Worm (Caenorhabditis elegans) whole organism, L4 larva: ENCODE results near the gene F31E3.2.

Experiments
- F10B5.3 ChIP-seq: sonication (generic microtip); optimal IDR thresholded peaks from 2 replicates; lab custom pipeline; 2016; ENCODE audit warnings: mild to moderate bottlenecking, missing genetic modification characterization, missing compliant biosample characterization
- F37D6.2 ChIP-seq: sonication (generic microtip); optimal IDR thresholded peaks from 2 replicates; lab custom pipeline; 2016; ENCODE audit warnings: mild to moderate bottlenecking, missing genetic modification characterization, missing compliant biosample characterization
- F44E2.7 ChIP-seq: fragments of 200-800 bp; sonication (Bioruptor generic); IDR thresholded peaks from 2 replicates; pipeline ENCODE4 v2.1.2; 2022; ENCODE audit warnings: missing genetic modification characterization, missing compliant biosample characterization
- Y75B8A.6 ChIP-seq: fragments of 200-800 bp; sonication (Bioruptor generic); IDR thresholded peaks from 2 replicates; pipeline ENCODE4 v1.3.6; 2022; ENCODE audit warnings: missing genetic modification reagents, missing genetic modification characterization, missing compliant biosample characterization
- ZK337.2 ChIP-seq: fragments of 200-800 bp; sonication (Bioruptor generic); IDR thresholded peaks from 2 replicates; pipeline ENCODE4 v1.3.6; 2022; ENCODE audit warnings: missing genetic modification reagents, missing genetic modification characterization, missing compliant biosample characterization
- aha-1 ChIP-seq: fragments of 150-350 bp; peaks from one replicate; lab custom pipeline; 2014; ENCODE audit warnings: missing biosample characterization, missing genetic modification characterization
- arid-1 ChIP-seq: fragments of 200-800 bp; sonication (Bioruptor generic); conservative IDR thresholded peaks from 2 replicates; pipeline ENCODE4 v1.3.6; 2022; ENCODE audit warnings: missing genetic modification reagents, missing genetic modification characterization, missing compliant biosample characterization
- ceh-20 ChIP-seq: fragments of 200-800 bp; sonication (Bioruptor generic); IDR thresholded peaks from 2 replicates; pipeline ENCODE4 v1.3.6; 2022; ENCODE audit warnings: missing genetic modification reagents, missing genetic modification characterization, missing compliant biosample characterization
- ceh-32 ChIP-seq: sonication (generic microtip); optimal IDR thresholded peaks from 2 replicates; lab custom pipeline; 2016; ENCODE audit warnings: mild to moderate bottlenecking, missing genetic modification characterization, missing compliant biosample characterization; ENCODE audit not compliant: poor library complexity
- ceh-82 ChIP-seq: sonication (generic microtip); optimal IDR thresholded peaks from 2 replicates; lab custom pipeline; 2017; ENCODE audit warnings: missing biosample characterization, missing genetic modification characterization
- cey-2 ChIP-seq: sonication (generic microtip); optimal IDR thresholded peaks from 3 replicates; lab custom pipeline; 2017; ENCODE audit warnings: missing genetic modification characterization, mild to moderate bottlenecking, missing compliant biosample characterization, antibody characterized with exemption, borderline replicate concordance; ENCODE audit not compliant: insufficient read depth
- daf-16 ChIP-seq, 3 experiments: sonication (generic microtip); optimal IDR thresholded peaks; 2 replicates each; lab custom pipeline; 2016 to 2017; ENCODE audit warnings: missing genetic modification characterization in 3 of 3, missing genetic modification reagents in 3 of 3, mild to moderate bottlenecking in 2 of 3, missing compliant biosample characterization in 2 of 3, missing biosample characterization in 1 of 3, moderate library complexity in 1 of 3
- daf-19 ChIP-seq: fragments of 200-800 bp; sonication (Bioruptor generic); conservative IDR thresholded peaks from 2 replicates; pipeline ENCODE4 v1.3.6; 2022; ENCODE audit warnings: missing genetic modification characterization, missing compliant biosample characterization
- dmd-6 ChIP-seq: fragments of 200-800 bp; sonication (Bioruptor generic); IDR thresholded peaks from 2 replicates; pipeline ENCODE4 v1.3.6; 2022; ENCODE audit warnings: missing genetic modification reagents, missing genetic modification characterization, missing compliant biosample characterization
- dmd-8 ChIP-seq: fragments of 200-800 bp; sonication (Bioruptor generic); IDR thresholded peaks from 2 replicates; pipeline ENCODE4 v1.3.6; 2022; ENCODE audit warnings: missing genetic modification characterization, missing compliant biosample characterization
- dpl-1 ChIP-seq: fragments of 150-350 bp; optimal IDR thresholded peaks from 2 replicates; lab custom pipeline; 2014; ENCODE audit warnings: missing biosample characterization, missing genetic modification reagents, missing genetic modification characterization
- dve-1 ChIP-seq: sonication (generic microtip); optimal IDR thresholded peaks from 2 replicates; lab custom pipeline; 2017; ENCODE audit warnings: antibody characterized with exemption, mild to moderate bottlenecking, missing genetic modification characterization, missing compliant biosample characterization; ENCODE audit not compliant: insufficient read depth
- egl-43 ChIP-seq: fragments of 200-800 bp; sonication (Bioruptor generic); IDR thresholded peaks from 2 replicates; pipeline ENCODE4 v1.3.6; 2022; ENCODE audit warnings: missing genetic modification reagents, missing genetic modification characterization, missing compliant biosample characterization
- fos-1 ChIP-seq: fragments of 150-350 bp; optimal IDR thresholded peaks from 2 replicates; lab custom pipeline; 2014; ENCODE audit warnings: missing biosample characterization, missing genetic modification characterization
- gei-8 ChIP-seq: fragments of 200-800 bp; sonication (Bioruptor generic); optimal IDR thresholded peaks from 2 replicates; lab custom pipeline; 2018; ENCODE audit warnings: mild to moderate bottlenecking, missing genetic modification characterization, missing compliant biosample characterization
- hif-1 ChIP-seq, 2 experiments: sonication (generic microtip); optimal IDR thresholded peaks; 2 replicates each; lab custom pipeline; 2016 to 2017; ENCODE audit warnings: missing compliant biosample characterization in 2 of 2, missing genetic modification characterization in 2 of 2, missing genetic modification reagents in 2 of 2, missing genotype in 2 of 2, mild to moderate bottlenecking in 1 of 2
- hlh-11 ChIP-seq: fragments of 200-800 bp; sonication (Bioruptor generic); optimal IDR thresholded peaks from 2 replicates; lab custom pipeline; 2018; ENCODE audit warnings: mild to moderate bottlenecking, missing genetic modification characterization, missing compliant biosample characterization
- hlh-30 ChIP-seq: sonication (generic microtip); optimal IDR thresholded peaks from 2 replicates; lab custom pipeline; 2017; ENCODE audit warnings: antibody characterized with exemption, mild to moderate bottlenecking, missing genetic modification characterization, missing compliant biosample characterization; ENCODE audit not compliant: insufficient read depth
- lim-7 ChIP-seq: fragments of 200-800 bp; sonication (Bioruptor generic); IDR thresholded peaks from 2 replicates; pipeline ENCODE4 v1.3.6; 2022; ENCODE audit warnings: missing genetic modification characterization, missing compliant biosample characterization
- lir-3 ChIP-seq: sonication (generic microtip); optimal IDR thresholded peaks from 2 replicates; lab custom pipeline; 2016; ENCODE audit warnings: mild to moderate bottlenecking, missing genetic modification characterization, missing compliant biosample characterization
- lsy-2 ChIP-seq, 2 experiments: fragments of 150-350 bp in 1 of 2; sonication (generic microtip) in 1 of 2; optimal IDR thresholded peaks; 2 replicates each; lab custom pipeline; 2014 to 2017; ENCODE audit warnings: missing biosample characterization in 2 of 2, missing genetic modification characterization in 2 of 2
- madf-5 ChIP-seq, 2 experiments: fragments of 200-800 bp; sonication (Bioruptor generic); IDR thresholded peaks; 2 replicates each; pipeline ENCODE4 v1.3.6; 2022; ENCODE audit warnings: missing compliant biosample characterization in 2 of 2, missing genetic modification characterization in 2 of 2
- mep-1 ChIP-seq: fragments of 150-350 bp; sonication (generic microtip); optimal IDR thresholded peaks from 3 replicates; lab custom pipeline; 2014; ENCODE audit warnings: missing biosample characterization, missing genetic modification characterization
- nhr-102 ChIP-seq: sonication (generic microtip); optimal IDR thresholded peaks from 2 replicates; lab custom pipeline; 2016; ENCODE audit warnings: mild to moderate bottlenecking, missing genetic modification characterization, moderate library complexity, missing compliant biosample characterization
- nhr-11 ChIP-seq: fragments of 150-350 bp; optimal IDR thresholded peaks from 2 replicates; lab custom pipeline; 2014; ENCODE audit warnings: missing biosample characterization, missing genetic modification characterization
- nhr-111 ChIP-seq: fragments of 200-800 bp; sonication (Bioruptor generic); optimal IDR thresholded peaks from 2 replicates; lab custom pipeline; 2018; ENCODE audit warnings: mild to moderate bottlenecking, missing genetic modification characterization, missing compliant biosample characterization
- nhr-25 ChIP-seq: sonication (generic microtip); optimal IDR thresholded peaks from 2 replicates; lab custom pipeline; 2017; ENCODE audit warnings: missing genetic modification characterization, mild to moderate bottlenecking, missing compliant biosample characterization, antibody characterized with exemption, moderate library complexity, borderline replicate concordance; ENCODE audit not compliant: insufficient read depth
- nhr-28 ChIP-seq: fragments of 150-350 bp; optimal IDR thresholded peaks from 2 replicates; lab custom pipeline; 2014; ENCODE audit warnings: missing biosample characterization, missing genetic modification characterization
- nhr-41 ChIP-seq: fragments of 200-800 bp; sonication (Bioruptor generic); IDR thresholded peaks from 2 replicates; pipeline ENCODE4 v1.3.6; 2022; ENCODE audit warnings: missing genetic modification reagents, missing genetic modification characterization, missing compliant biosample characterization
- nhr-42 ChIP-seq: fragments of 200-800 bp; sonication (Bioruptor generic); IDR thresholded peaks from 2 replicates; pipeline ENCODE4 v1.3.6; 2022; ENCODE audit warnings: missing genetic modification characterization, missing compliant biosample characterization
- nhr-77 ChIP-seq: fragments of 150-350 bp; optimal IDR thresholded peaks from 2 replicates; lab custom pipeline; 2014; ENCODE audit warnings: missing biosample characterization, missing genetic modification characterization
- php-3 ChIP-seq: fragments of 200-800 bp; sonication (Bioruptor generic); IDR thresholded peaks from 2 replicates; pipeline ENCODE4 v1.3.6; 2022; ENCODE audit warnings: missing genetic modification reagents, missing genetic modification characterization, missing compliant biosample characterization
- saeg-2 ChIP-seq: fragments of 200-800 bp; sonication (Bioruptor generic); IDR thresholded peaks from 2 replicates; pipeline ENCODE4 v1.3.6; 2022; ENCODE audit warnings: missing genetic modification reagents, missing genetic modification characterization, missing compliant biosample characterization
- sdz-12 ChIP-seq: fragments of 200-800 bp; sonication (Bioruptor generic); optimal IDR thresholded peaks from 2 replicates; lab custom pipeline; 2018; ENCODE audit warnings: mild to moderate bottlenecking, missing genetic modification characterization, missing compliant biosample characterization
- set-16 ChIP-seq: fragments of 200-800 bp; sonication (Bioruptor generic); IDR thresholded peaks from 2 replicates; pipeline ENCODE4 v1.3.6; 2022; ENCODE audit warnings: missing genetic modification reagents, missing genetic modification characterization, missing compliant biosample characterization
- spr-1 ChIP-seq: sonication (generic microtip); optimal IDR thresholded peaks from 2 replicates; lab custom pipeline; 2016; ENCODE audit warnings: mild to moderate bottlenecking, missing genetic modification characterization, missing compliant biosample characterization
- spr-3 ChIP-seq: fragments of 200-800 bp; sonication (Bioruptor generic); optimal IDR thresholded peaks from 2 replicates; lab custom pipeline; 2018; ENCODE audit warnings: mild to moderate bottlenecking, missing genetic modification characterization, missing compliant biosample characterization
- unc-62 ChIP-seq, 3 experiments: fragments of 150-350 bp in 1 of 3; sonication (generic microtip); optimal IDR thresholded peaks in 2 of 3; peaks in 1 of 3; 1 replicate in 1 of 3; 2 replicates in 2 of 3; lab custom pipeline; 2014 to 2017; ENCODE audit warnings: missing biosample characterization in 3 of 3, missing genetic modification characterization in 3 of 3, missing genetic modification reagents in 3 of 3, missing genotype in 1 of 3
- ztf-7 ChIP-seq: fragments of 150-350 bp; optimal IDR thresholded peaks from 2 replicates; lab custom pipeline; 2014; ENCODE audit warnings: missing biosample characterization, missing genetic modification characterization

F31E3.2 gene

ce11 chrIII:6988060-6988459 is 14.3 kb downstream of the F31E3.2 start (continued):
- TF ChIP-seq ceh-20 (peak; percentile 72; the same call in 1 of the 2 replicates), nhr-41 (GFP tag; lab: Robert Waterston, UW) (no peak), hlh-30 (tag; lab: Kevin White, UChicago) (no peak), sdz-12 (GFP tag; lab: Kevin White, UChicago) (no peak), saeg-2 (no peak), nhr-102 (tag; lab: Kevin White, UChicago) (no peak), Y75B8A.6 (no peak), lim-7 (GFP tag; lab: Robert Waterston, UW) (no peak), ZK337.2 (GFP tag; lab: Robert Waterston, UW) (no peak), set-16 (GFP tag; lab: Robert Waterston, UW) (no peak), nhr-111 (GFP tag; lab: Kevin White, UChicago) (no peak), hif-1 (tag; optimal IDR thresholded peaks at IDR 0.05; lab: Kevin White, UChicago) (peak in 1 of 2 experiments; percentile 8), dmd-8 (GFP tag; lab: Robert Waterston, UW) (no peak), daf-19 (no peak), spr-3 (no peak), lsy-2 (tag; optimal IDR thresholded peaks at IDR 0.05; lab: Kevin White, UChicago) (peak in 1 of 2 experiments; percentile 59), lir-3 (tag; lab: Kevin White, UChicago) (no peak), F37D6.2 (tag; lab: Kevin White, UChicago) (no peak), nhr-28 (tag; lab: Kevin White, UChicago) (no peak), dve-1 (tag; lab: Kevin White, UChicago) (peak; percentile 3), madf-5 (GFP tag; IDR thresholded peaks at IDR 0.05; lab: Robert Waterston, UW) (no peak), fos-1 (tag; lab: Kevin White, UChicago) (no peak), nhr-25 (tag; lab: Kevin White, UChicago) (no peak), gei-8 (GFP tag; lab: Kevin White, UChicago) (no peak), spr-1 (tag; lab: Kevin White, UChicago) (no peak), dpl-1 (GFP tag; lab: Kevin White, UChicago) (no peak), cey-2 (tag; lab: Kevin White, UChicago) (no peak), F44E2.7 (GFP tag; lab: Robert Waterston, UW) (no peak), hlh-11 (peak; percentile 52), egl-43 (GFP tag; lab: Robert Waterston, UW) (no peak), aha-1 (tag; lab: Kevin White, UChicago) (peak; percentile 90), nhr-11 (peak; percentile 80)
- TF ChIP-seq, all 104 proteins: peak for 10

- TF ChIP-seq hlh-11 (peak; percentile 33), unc-62 (GFP tag; optimal IDR thresholded peaks at IDR 0.05 in 1 of 2; lab: Kevin White, UChicago) (peak in 1 of 2 experiments; percentile 38), unc-62 (tag; optimal IDR thresholded peaks at IDR 0.05; lab: Kevin White, UChicago) (no peak), nhr-42 (no peak), aha-1 (tag; lab: Kevin White, UChicago) (peak; percentile 51), dmd-6 (GFP tag; lab: Robert Waterston, UW) (0 out of 2 replicates have a peak, but pooled peaks have one; percentile 8), nhr-28 (tag; lab: Kevin White, UChicago) (peak; percentile 51), fos-1 (tag; lab: Kevin White, UChicago) (no peak), mep-1 (peak; percentile 28), dve-1 (tag; lab: Kevin White, UChicago) (peak; percentile 70), php-3 (GFP tag; lab: Robert Waterston, UW) (0 out of 2 replicates have a peak, but pooled peaks have one; percentile 37), saeg-2 (no peak), ztf-7 (tag; lab: Kevin White, UChicago) (peak; percentile 6), ceh-32 (no peak), daf-16 (GFP tag; optimal IDR thresholded peaks at IDR 0.05; lab: Kevin White, UChicago) (no peak), daf-16 (tag; optimal IDR thresholded peaks at IDR 0.05; lab: Kevin White, UChicago) (peak; percentile 96), ceh-82 (tag; lab: Kevin White, UChicago) (no peak), nhr-77 (tag; lab: Kevin White, UChicago) (peak; percentile 34), arid-1 (GFP tag; lab: Robert Waterston, UW) (no peak), F44E2.7 (GFP tag; lab: Robert Waterston, UW) (no peak), F10B5.3 (tag; lab: Kevin White, UChicago) (no peak)
Measured at ce11 chrIII:6989201-6989600, 15.4 kb downstream of the F31E3.2 start.
